Fruit fly (Drosophila melanogaster) whole organism, embryonic: ENCODE measurements around the gene soti.

ENCODE experiments used
- Adf1 ChIP-seq: fragments of 200-800 bp; sonication (Bioruptor generic); IDR thresholded peaks from 2 replicates; pipeline ENCODE4 v1.3.6; 2022; ENCODE audit warnings: missing biosample characterization, missing genetic modification characterization
- Aef1 ChIP-seq: fragments of 200-800 bp; sonication (Bioruptor generic); IDR thresholded peaks from 3 replicates; pipeline ENCODE4 v1.3.6; 2022; ENCODE audit warnings: missing biosample characterization, missing genetic modification characterization
- Atf-2 ChIP-seq: fragments of 200-800 bp; sonication (Bioruptor generic); optimal IDR thresholded peaks from 2 replicates; lab custom pipeline; 2016; ENCODE audit warnings: missing biosample characterization, missing genetic modification characterization
- CG10462 ChIP-seq: fragments of 200-800 bp; sonication (Bioruptor generic); optimal IDR thresholded peaks from 2 replicates; lab custom pipeline; 2016; ENCODE audit warnings: missing biosample characterization, missing genetic modification characterization
- CG12104 ChIP-seq: fragments of 200-800 bp; sonication (Bioruptor generic); optimal IDR thresholded peaks from 3 replicates; lab custom pipeline; 2016; ENCODE audit warnings: missing biosample characterization, missing genetic modification characterization
- CG12155 ChIP-seq: fragments of 200-800 bp; sonication (Bioruptor generic); optimal IDR thresholded peaks from 3 replicates; lab custom pipeline; 2016; ENCODE audit warnings: missing biosample characterization, missing genetic modification characterization
- CG12299 ChIP-seq: fragments of 200-800 bp; sonication (Bioruptor generic); optimal IDR thresholded peaks from 2 replicates; lab custom pipeline; 2018; ENCODE audit warnings: missing biosample characterization, mild to moderate bottlenecking, missing genetic modification characterization
- CG12391 ChIP-seq: fragments of 200-800 bp; sonication (Bioruptor generic); optimal IDR thresholded peaks from 3 replicates; lab custom pipeline; 2018; ENCODE audit warnings: missing biosample characterization, mild to moderate bottlenecking, missing genetic modification characterization, moderate library complexity
- CG13296 ChIP-seq: fragments of 200-800 bp; sonication (Bioruptor generic); optimal IDR thresholded peaks from 3 replicates; lab custom pipeline; 2018; ENCODE audit warnings: missing biosample characterization, mild to moderate bottlenecking, missing genetic modification characterization
- CG1529 ChIP-seq: fragments of 200-800 bp; sonication (Bioruptor generic); optimal IDR thresholded peaks from 3 replicates; lab custom pipeline; 2018; ENCODE audit warnings: missing biosample characterization, missing genetic modification characterization
- CG15514 ChIP-seq: fragments of 200-800 bp; sonication (Bioruptor generic); optimal IDR thresholded peaks from 3 replicates; lab custom pipeline; 2017; ENCODE audit warnings: missing biosample characterization, missing genetic modification characterization, mild to moderate bottlenecking, moderate library complexity, missing genetic modification reagents
- CG17612 ChIP-seq: fragments of 200-800 bp; sonication (Bioruptor generic); IDR thresholded peaks from 2 replicates; pipeline ENCODE4 v1.3.6; 2022; ENCODE audit warnings: missing biosample characterization, missing genetic modification characterization
- CG2678 ChIP-seq: fragments of 200-800 bp; sonication (Bioruptor generic); optimal IDR thresholded peaks from 3 replicates; lab custom pipeline; 2019; ENCODE audit warnings: missing biosample characterization, mild to moderate bottlenecking, missing genetic modification characterization, moderate library complexity
- CG2712 ChIP-seq: fragments of 200-800 bp; optimal IDR thresholded peaks from 3 replicates; lab custom pipeline; 2019; ENCODE audit warnings: missing biosample characterization, mild to moderate bottlenecking, missing genetic modification characterization, moderate library complexity
- CG30403 ChIP-seq: fragments of 200-800 bp; sonication (Bioruptor generic); optimal IDR thresholded peaks from 3 replicates; lab custom pipeline; 2016; ENCODE audit warnings: missing biosample characterization, missing genetic modification characterization
- CG31388 ChIP-seq: fragments of 200-800 bp; sonication (Bioruptor generic); optimal IDR thresholded peaks from 2 replicates; lab custom pipeline; 2016; ENCODE audit warnings: missing biosample characterization, missing genetic modification characterization
- CG31441 ChIP-seq: fragments of 200-800 bp; sonication (Bioruptor generic); IDR thresholded peaks from 2 replicates; pipeline ENCODE4 v1.3.6; 2022; ENCODE audit warnings: missing biosample characterization, missing genetic modification characterization
- CG3163 ChIP-seq: fragments of 200-800 bp; sonication (Bioruptor generic); optimal IDR thresholded peaks from 3 replicates; lab custom pipeline; 2016; ENCODE audit warnings: missing biosample characterization, missing genetic modification characterization
- CG32532 ChIP-seq: fragments of 200-800 bp; sonication (Bioruptor generic); IDR thresholded peaks from 2 replicates; pipeline ENCODE4 v1.3.6; 2022; ENCODE audit warnings: missing biosample characterization, missing genetic modification characterization
- CG32772 ChIP-seq: fragments of 200-800 bp; sonication (Bioruptor generic); IDR thresholded peaks from 2 replicates; pipeline ENCODE4 v1.3.6; 2022; ENCODE audit warnings: missing biosample characterization, missing genetic modification characterization
- CG4424 ChIP-seq: fragments of 200-800 bp; sonication (Bioruptor generic); optimal IDR thresholded peaks from 3 replicates; lab custom pipeline; 2016; ENCODE audit warnings: missing biosample characterization, missing genetic modification characterization
- CG7839 ChIP-seq: fragments of 200-800 bp; sonication (Bioruptor generic); optimal IDR thresholded peaks from 3 replicates; lab custom pipeline; 2018; ENCODE audit warnings: missing biosample characterization, mild to moderate bottlenecking, missing genetic modification characterization, moderate library complexity
- CG8089 ChIP-seq: fragments of 200-800 bp; sonication (Bioruptor generic); optimal IDR thresholded peaks from 3 replicates; lab custom pipeline; 2016; ENCODE audit warnings: missing biosample characterization, missing genetic modification characterization
- CG8924 ChIP-seq: fragments of 200-800 bp; optimal IDR thresholded peaks from 3 replicates; lab custom pipeline; 2019; ENCODE audit warnings: missing biosample characterization, mild to moderate bottlenecking, missing genetic modification characterization, moderate library complexity
- Dip3 ChIP-seq: fragments of 200-800 bp; sonication (Bioruptor generic); optimal IDR thresholded peaks from 3 replicates; lab custom pipeline; 2016; ENCODE audit warnings: missing biosample characterization, missing genetic modification characterization
- Drgx ChIP-seq: fragments of 200-800 bp; sonication (Bioruptor generic); IDR thresholded peaks from 2 replicates; pipeline ENCODE4 v1.3.6; 2022; ENCODE audit warnings: missing biosample characterization, missing genetic modification characterization
- E2f1 ChIP-seq: fragments of 200-800 bp; sonication (Bioruptor generic); IDR thresholded peaks from 2 replicates; pipeline ENCODE4 v1.3.6; 2022; ENCODE audit warnings: missing biosample characterization, missing genetic modification characterization
- Hr39 ChIP-seq: fragments of >200 bp; optimal IDR thresholded peaks from 2 replicates; lab custom pipeline; 2017
- Hsf ChIP-seq: fragments of 200-800 bp; sonication (Bioruptor generic); optimal IDR thresholded peaks from 3 replicates; lab custom pipeline; 2016; ENCODE audit warnings: missing biosample characterization, missing genetic modification characterization
- Lpt ChIP-seq: fragments of >200 bp; optimal IDR thresholded peaks from 2 replicates; lab custom pipeline; 2018; ENCODE audit warnings: missing biosample characterization, missing genetic modification characterization
- Mrtf ChIP-seq: fragments of 200-800 bp; sonication (Bioruptor generic); IDR thresholded peaks from 3 replicates; pipeline ENCODE4 v1.3.6; 2022; ENCODE audit warnings: missing biosample characterization, missing genetic modification characterization
- Usf ChIP-seq: fragments of 200-800 bp; sonication (Bioruptor generic); optimal IDR thresholded peaks from 2 replicates; lab custom pipeline; 2017; ENCODE audit warnings: missing genotype, missing biosample characterization, missing genetic modification characterization
- al ChIP-seq: fragments of 200-800 bp; sonication (Bioruptor generic); IDR thresholded peaks from 2 replicates; pipeline ENCODE4 v1.3.6; 2022; ENCODE audit warnings: missing biosample characterization, missing genetic modification characterization
- az2 ChIP-seq: fragments of 200-800 bp; sonication (Bioruptor generic); optimal IDR thresholded peaks from 3 replicates; lab custom pipeline; 2016; ENCODE audit warnings: missing biosample characterization, missing genetic modification characterization
- bcd ChIP-seq: fragments of 200-800 bp; sonication (Bioruptor generic); optimal IDR thresholded peaks from 2 replicates; lab custom pipeline; 2017; ENCODE audit warnings: missing biosample characterization, mild to moderate bottlenecking, missing genetic modification characterization
- dysf ChIP-seq: fragments of 200-800 bp; sonication (Bioruptor generic); IDR thresholded peaks from 3 replicates; pipeline ENCODE4 v1.3.6; 2022; ENCODE audit warnings: missing biosample characterization, missing genetic modification characterization
- fd3F ChIP-seq: fragments of 200-800 bp; sonication (Bioruptor generic); optimal IDR thresholded peaks from 2 replicates; lab custom pipeline; 2018; ENCODE audit warnings: missing biosample characterization, mild to moderate bottlenecking, missing genetic modification characterization, moderate library complexity
- fd96Cb ChIP-seq: fragments of 200-800 bp; sonication (Bioruptor generic); optimal IDR thresholded peaks from 2 replicates; lab custom pipeline; 2018; ENCODE audit warnings: missing biosample characterization, mild to moderate bottlenecking, missing genetic modification characterization, moderate library complexity
- fu2 ChIP-seq: fragments of 200-800 bp; sonication (Bioruptor generic); optimal IDR thresholded peaks from 2 replicates; lab custom pipeline; 2016; ENCODE audit warnings: missing biosample characterization, missing genetic modification characterization
- gem ChIP-seq: fragments of 200-800 bp; sonication (Bioruptor generic); optimal IDR thresholded peaks from 2 replicates; lab custom pipeline; 2019; ENCODE audit warnings: missing biosample characterization, mild to moderate bottlenecking, missing genetic modification characterization, moderate library complexity
- lbe ChIP-seq: fragments of 200-800 bp; sonication (Bioruptor generic); optimal IDR thresholded peaks from 2 replicates; lab custom pipeline; 2016; ENCODE audit warnings: missing biosample characterization, mild to moderate bottlenecking, missing genetic modification characterization
- pita ChIP-seq: fragments of 200-800 bp; sonication (Bioruptor generic); optimal IDR thresholded peaks from 2 replicates; lab custom pipeline; 2017; ENCODE audit warnings: missing biosample characterization, mild to moderate bottlenecking, missing genetic modification characterization
- row ChIP-seq: fragments of 200-800 bp; sonication (Bioruptor generic); IDR thresholded peaks from 3 replicates; pipeline ENCODE4 v1.3.6; 2022; ENCODE audit warnings: missing biosample characterization, missing genetic modification characterization
- scrt ChIP-seq: fragments of 200-800 bp; sonication (Bioruptor generic); optimal IDR thresholded peaks from 2 replicates; lab custom pipeline; 2018; ENCODE audit warnings: missing biosample characterization, mild to moderate bottlenecking, missing genetic modification characterization, moderate library complexity
- so ChIP-seq: fragments of 200-800 bp; sonication (Bioruptor generic); IDR thresholded peaks from 3 replicates; pipeline ENCODE4 v1.3.6; 2022; ENCODE audit warnings: missing biosample characterization, missing genetic modification characterization
- tap ChIP-seq: fragments of 200-800 bp; optimal IDR thresholded peaks from 3 replicates; lab custom pipeline; 2019; ENCODE audit warnings: missing biosample characterization, mild to moderate bottlenecking, missing genetic modification characterization, moderate library complexity
- tin ChIP-seq: fragments of 200-800 bp; sonication (Bioruptor generic); optimal IDR thresholded peaks from 3 replicates; lab custom pipeline; 2016; ENCODE audit warnings: missing biosample characterization, missing genetic modification characterization
- unc-4 ChIP-seq: fragments of 200-800 bp; sonication (Bioruptor generic); IDR thresholded peaks from 2 replicates; pipeline ENCODE4 v1.3.6; 2022; ENCODE audit warnings: missing biosample characterization, missing genetic modification characterization; ENCODE audit not compliant: partially characterized antibody
- z ChIP-seq: fragments of 200-800 bp; sonication (Bioruptor generic); IDR thresholded peaks from 3 replicates; pipeline ENCODE4 v1.3.6; 2022; ENCODE audit warnings: missing biosample characterization, missing genetic modification characterization

The soti gene

DNA sequence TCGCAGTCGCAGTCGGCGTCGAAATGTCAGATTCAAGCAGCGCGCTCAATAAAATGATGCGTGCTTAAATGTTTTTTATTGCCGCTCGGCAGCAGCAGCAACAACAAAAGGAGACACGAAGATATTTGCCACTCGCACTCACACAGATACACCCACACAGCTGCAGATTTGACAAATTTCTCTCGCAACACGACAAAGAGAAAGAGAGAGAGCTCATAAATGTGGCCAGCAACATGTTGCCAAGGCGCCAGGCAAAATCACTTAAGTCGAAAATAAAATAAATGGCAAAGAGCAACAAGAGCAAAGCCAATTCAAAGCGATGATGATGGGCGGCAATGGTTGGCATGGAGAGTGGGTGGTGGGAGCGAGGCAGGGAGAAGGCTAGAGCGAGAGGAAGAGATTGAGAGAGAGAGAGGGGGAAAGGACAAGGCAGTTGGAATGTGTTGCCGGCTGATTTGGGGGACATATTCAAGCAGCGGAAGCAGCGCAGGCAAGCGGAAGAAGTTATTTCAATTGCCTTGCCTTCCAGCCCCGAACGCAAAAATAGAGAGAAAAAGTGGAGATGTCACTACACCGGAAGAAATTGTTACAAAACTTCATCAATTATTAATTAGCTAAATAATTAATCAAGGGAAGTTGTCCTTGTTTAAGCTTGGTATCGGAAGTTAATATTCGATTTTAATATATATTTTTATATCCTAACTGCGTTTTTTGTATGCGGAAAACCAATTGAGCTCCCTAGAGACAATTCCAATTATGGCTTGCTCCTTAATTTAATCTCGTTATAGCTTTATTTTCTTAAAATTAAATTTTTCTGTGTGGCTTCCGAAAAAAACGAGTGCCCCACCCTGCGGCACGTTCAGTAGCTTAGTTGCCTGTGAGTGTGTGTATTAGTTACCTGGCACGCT is 34.4 kb downstream of the soti start (continued):
- 0 out of 3 replicates have a peak, but pooled peaks have one; percentile 12 for TF ChIP-seq Mrtf (GFP tag; lab: Robert Waterston, UW)
- TF ChIP-seq E2f1 (GFP tag; lab: Robert Waterston, UW): peak; percentile 27; the same call in 1 of the 2 replicates
- peak; percentile 62 for TF ChIP-seq CG30403
- TF ChIP-seq Lpt (GFP tag; lab: Kevin White, UChicago): no peak
- peak; percentile 46 for TF ChIP-seq fd3F (GFP tag; lab: Kevin White, UChicago)
- TF ChIP-seq CG12104 (GFP tag; lab: Kevin White, UChicago): peak; percentile 22
- peak; percentile 14 for TF ChIP-seq tap (tag; lab: Kevin White, UChicago)
- no peak for TF ChIP-seq CG8089 (GFP tag; lab: Kevin White, UChicago)
- peak; percentile 96 for TF ChIP-seq Adf1
- peak; percentile 69 for TF ChIP-seq bcd (GFP tag; lab: Kevin White, UChicago)
- peak; percentile 65 for TF ChIP-seq CG8924
- peak; percentile 12 for TF ChIP-seq CG10462 (GFP tag; lab: Kevin White, UChicago)
- TF ChIP-seq al (GFP tag; lab: Robert Waterston, UW): 0 out of 2 replicates have a peak, but pooled peaks have one; percentile 36
- peak; percentile 33; the same call in 1 of the 3 replicates for TF ChIP-seq z
- TF ChIP-seq Usf (GFP tag; lab: Kevin White, UChicago): no peak
- peak; percentile 40 for TF ChIP-seq az2 (GFP tag; lab: Kevin White, UChicago)
- peak; percentile 65 for TF ChIP-seq fd96Cb (tag; lab: Kevin White, UChicago)
- peak; percentile 81 for TF ChIP-seq gem (tag; lab: Kevin White, UChicago)
- peak; percentile 65 for TF ChIP-seq CG12391
- peak; percentile 54 for TF ChIP-seq CG15514
- 0 out of 2 replicates have a peak, but pooled peaks have one; percentile 13 for TF ChIP-seq CG32772
- peak; percentile 20 for TF ChIP-seq Hsf (GFP tag; lab: Kevin White, UChicago)
- TF ChIP-seq CG12299 (tag; lab: Kevin White, UChicago): no peak
- peak; percentile 63; the same call in 2 of the 3 replicates for TF ChIP-seq so
- peak; percentile 28 for TF ChIP-seq CG13296 (GFP tag; lab: Kevin White, UChicago)
- peak; percentile 57; the same call in 1 of the 2 replicates for TF ChIP-seq CG32532 (GFP tag; lab: Robert Waterston, UW)
- peak; percentile 77 for TF ChIP-seq CG31441 (GFP tag; lab: Robert Waterston, UW)
- peak; percentile 84 for TF ChIP-seq CG7839 (tag; lab: Kevin White, UChicago)
- TF ChIP-seq CG2678 (tag; lab: Kevin White, UChicago): peak; percentile 77
- peak; percentile 36 for TF ChIP-seq CG12155
- TF ChIP-seq CG31388 (GFP tag; lab: Kevin White, UChicago): no peak
- TF ChIP-seq Aef1 (GFP tag; lab: Robert Waterston, UW): peak; percentile 24; the same call in 1 of the 3 replicates
- TF ChIP-seq CG1529 (GFP tag; lab: Kevin White, UChicago): peak; percentile 30
- TF ChIP-seq unc-4 (GFP tag; lab: Robert Waterston, UW): 0 out of 2 replicates have a peak, but pooled peaks have one; percentile 29
- peak; percentile 59 for TF ChIP-seq CG2712
- no peak for TF ChIP-seq lbe (GFP tag; lab: Kevin White, UChicago)
- TF ChIP-seq CG4424 (GFP tag; lab: Kevin White, UChicago): peak; percentile 64
- TF ChIP-seq CG17612: no peak
- TF ChIP-seq pita: no peak
- TF ChIP-seq tin (GFP tag; lab: Kevin White, UChicago): peak; percentile 48
- TF ChIP-seq fu2: no peak
- peak; percentile 66 for TF ChIP-seq scrt
- TF ChIP-seq Dip3 (GFP tag; lab: Kevin White, UChicago): peak; percentile 21
- peak; percentile 12 for TF ChIP-seq Atf-2 (GFP tag; lab: Kevin White, UChicago)
- TF ChIP-seq dysf (GFP tag; lab: Robert Waterston, UW): peak; percentile 69
- TF ChIP-seq Drgx (GFP tag; lab: Robert Waterston, UW): peak; percentile 30; the same call in 1 of the 2 replicates
- peak; percentile 56; the same call in 2 of the 3 replicates for TF ChIP-seq row (GFP tag; lab: Robert Waterston, UW)
- no peak for TF ChIP-seq CG3163 (GFP tag; lab: Kevin White, UChicago)
- TF ChIP-seq Hr39 (lab: Kevin White, UChicago): no peak
